Worm (Caenorhabditis elegans) whole organism, young adult: ENCODE results near the gene pinn-1.

Experiments used
- ama-1 ChIP-seq, 3 experiments: fragments of 150-350 bp in 1 of 3; sonication (generic microtip) in 2 of 3; optimal IDR thresholded peaks; 2 replicates each; lab custom pipeline; 2014 to 2018; ENCODE audit warnings: missing biosample characterization in 2 of 3, missing genetic modification characterization in 2 of 3, missing genetic modification reagents in 2 of 3
- nfya-2 ChIP-seq: fragments of 200-800 bp; sonication (Bioruptor generic); IDR thresholded peaks from 2 replicates; pipeline ENCODE4 v1.3.6; 2022; ENCODE audit warnings: missing genetic modification reagents, missing genetic modification characterization, missing compliant biosample characterization
- nhr-27 ChIP-seq: fragments of 200-800 bp; sonication (Bioruptor generic); optimal IDR thresholded peaks from 2 replicates; lab custom pipeline; 2018; ENCODE audit warnings: mild to moderate bottlenecking, missing genetic modification characterization, moderate library complexity, missing compliant biosample characterization
- snpc-4 ChIP-seq, 5 experiments: fragments of 150-350 bp in 1 of 5; sonication (generic microtip) in 4 of 5; optimal IDR thresholded peaks; 2 replicates each; lab custom pipeline; 2014 to 2018; ENCODE audit warnings: missing genetic modification characterization in 5 of 5, missing biosample characterization in 3 of 5, antibody characterized with exemption in 2 of 5, mild to moderate bottlenecking in 2 of 5, missing compliant biosample characterization in 2 of 5, missing genotype in 2 of 5, moderate library complexity in 2 of 5, missing genetic modification reagents in 1 of 5
- somi-1 ChIP-seq: fragments of 200-800 bp; sonication (Bioruptor generic); optimal IDR thresholded peaks from 2 replicates; lab custom pipeline; 2018; ENCODE audit warnings: mild to moderate bottlenecking, missing genetic modification characterization, missing compliant biosample characterization
- tbx-9 ChIP-seq: sonication (generic microtip); optimal IDR thresholded peaks from 2 replicates; lab custom pipeline; 2016; ENCODE audit warnings: borderline replicate concordance, missing genetic modification characterization, inconsistent platforms, missing compliant biosample characterization
- unc-130 ChIP-seq: sonication (generic microtip); optimal IDR thresholded peaks from 2 replicates; lab custom pipeline; 2016; ENCODE audit warnings: missing genetic modification reagents, missing genetic modification characterization, missing compliant biosample characterization
- unc-62 ChIP-seq: fragments of 150-350 bp; optimal IDR thresholded peaks from 2 replicates; lab custom pipeline; 2014; ENCODE audit warnings: missing biosample characterization, missing genetic modification reagents, missing genetic modification characterization
- zfh-2 ChIP-seq: fragments of 200-800 bp; sonication (Bioruptor generic); conservative IDR thresholded peaks from 2 replicates; pipeline ENCODE4 v1.3.6; 2022; ENCODE audit warnings: missing genetic modification reagents, missing genetic modification characterization, missing compliant biosample characterization

DNA sequence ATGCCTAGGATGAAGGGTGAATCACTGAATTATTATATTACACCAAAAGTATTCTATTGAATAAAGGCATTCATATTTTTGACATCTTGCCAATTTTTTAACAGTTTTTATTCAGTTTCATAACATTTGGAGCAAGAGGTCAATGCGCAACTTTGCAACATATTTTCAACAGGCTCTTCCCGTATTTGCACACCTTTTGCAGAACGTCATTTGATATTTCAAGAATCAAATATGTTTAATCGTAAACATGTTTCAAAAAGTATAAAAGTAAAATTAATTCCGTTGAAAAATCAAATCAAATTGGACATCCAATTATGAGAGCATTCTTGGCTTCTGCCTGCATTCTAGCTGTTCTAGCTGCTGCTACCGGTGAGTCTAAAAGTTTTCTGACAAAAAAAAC is 21.1 kb downstream of the pinn-1 start, which contains the start of gene Y110A2AL.2:
- TF ChIP-seq ama-1 (optimal IDR thresholded peaks at IDR 0.05; lab: Kevin White, UChicago): no peak
- TF ChIP-seq ama-1 (GFP tag; optimal IDR thresholded peaks at IDR 0.05; lab: Kevin White, UChicago): no peak
- TF ChIP-seq snpc-4 (GFP tag; optimal IDR thresholded peaks at IDR 0.05; lab: Kevin White, UChicago): no peak
- TF ChIP-seq snpc-4 (tag; optimal IDR thresholded peaks at IDR 0.05; lab: Kevin White, UChicago): no peak
- no peak for TF ChIP-seq nfya-2 (GFP tag; lab: Robert Waterston, UW)
- no peak for TF ChIP-seq unc-62 (GFP tag; lab: Kevin White, UChicago)
- no peak for TF ChIP-seq tbx-9
- no peak for TF ChIP-seq unc-130
- TF ChIP-seq zfh-2 (GFP tag; lab: Robert Waterston, UW): no peak
- no peak for TF ChIP-seq nhr-27 (tag; lab: Kevin White, UChicago)
- no peak for TF ChIP-seq somi-1 (GFP tag; lab: Kevin White, UChicago)
